Worm (Caenorhabditis elegans) whole organism, L1 larva: ENCODE measurements around the gene T03F7.5.

Experiments
- ceh-82 ChIP-seq, 3 experiments: fragments of 150-350 bp in 1 of 3; sonication (generic microtip) in 2 of 3; optimal IDR thresholded peaks; 2 replicates each; lab custom pipeline; 2014 to 2017; ENCODE audit warnings: missing biosample characterization in 3 of 3, missing genetic modification characterization in 3 of 3
- dsc-1 ChIP-seq: sonication (generic microtip); optimal IDR thresholded peaks from 2 replicates; lab custom pipeline; 2016; ENCODE audit warnings: mild to moderate bottlenecking, missing genetic modification characterization, missing compliant biosample characterization
- jun-1 ChIP-seq: fragments of 150-350 bp; optimal IDR thresholded peaks from 2 replicates; lab custom pipeline; 2014; ENCODE audit warnings: missing biosample characterization, missing genetic modification reagents, missing genetic modification characterization
- lin-15B ChIP-seq: fragments of 150-350 bp; sonication (generic microtip); optimal IDR thresholded peaks from 3 replicates; lab custom pipeline; 2014; ENCODE audit warnings: missing biosample characterization, missing genetic modification characterization
- mdl-1 ChIP-seq, 2 experiments: fragments of 150-350 bp; optimal IDR thresholded peaks; 2 replicates each; lab custom pipeline; 2014 to 2017; ENCODE audit warnings: missing biosample characterization in 2 of 2, missing genetic modification characterization in 2 of 2, inconsistent platforms in 1 of 2
- pag-3 ChIP-seq: sonication (generic microtip); optimal IDR thresholded peaks from 2 replicates; lab custom pipeline; 2017; ENCODE audit warnings: missing genetic modification characterization, mild to moderate bottlenecking, missing compliant biosample characterization, antibody characterized with exemption, borderline replicate concordance; ENCODE audit not compliant: insufficient read depth
- pqm-1 ChIP-seq: sonication (generic microtip); optimal IDR thresholded peaks from 3 replicates; lab custom pipeline; 2017; ENCODE audit warnings: missing biosample characterization, missing genetic modification characterization

DNA sequence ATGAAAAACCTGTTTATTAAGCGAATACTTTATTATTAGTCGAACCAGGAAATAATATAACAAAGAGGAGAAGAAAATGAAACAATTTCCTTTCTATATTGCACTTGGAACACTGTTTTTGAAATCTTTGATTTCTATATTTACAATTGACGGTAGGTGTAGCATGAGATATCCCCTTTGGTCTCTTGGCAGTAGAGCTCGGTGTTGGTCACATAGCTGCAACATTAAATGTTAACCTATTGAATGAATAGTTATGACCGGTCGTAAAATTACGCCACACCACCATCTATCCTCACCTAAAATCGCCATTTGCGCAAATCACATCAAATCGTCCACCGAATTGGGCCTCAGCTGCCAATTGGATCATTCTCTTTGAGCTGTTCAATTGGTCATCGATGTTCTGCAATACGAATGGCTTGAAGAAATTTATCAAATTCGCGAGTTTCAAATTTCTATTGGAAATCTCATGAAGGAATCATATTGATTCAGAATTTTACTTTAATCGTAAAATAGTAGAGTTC is 46.3 kb upstream of the T03F7.5 start:
- TF ChIP-seq lin-15B (no peak), ceh-82 (tag; optimal IDR thresholded peaks at IDR 0.05; lab: Kevin White, UChicago) (no peak), mdl-1 (tag; optimal IDR thresholded peaks at IDR 0.05; lab: Kevin White, UChicago) (no peak), dsc-1 (tag; lab: Kevin White, UChicago) (no peak), pqm-1 (tag; lab: Kevin White, UChicago) (no peak), jun-1 (no peak), pag-3 (no peak)
